Fruit fly (Drosophila melanogaster): ENCODE data around the gene Cph.

Gene Cph

DNA sequence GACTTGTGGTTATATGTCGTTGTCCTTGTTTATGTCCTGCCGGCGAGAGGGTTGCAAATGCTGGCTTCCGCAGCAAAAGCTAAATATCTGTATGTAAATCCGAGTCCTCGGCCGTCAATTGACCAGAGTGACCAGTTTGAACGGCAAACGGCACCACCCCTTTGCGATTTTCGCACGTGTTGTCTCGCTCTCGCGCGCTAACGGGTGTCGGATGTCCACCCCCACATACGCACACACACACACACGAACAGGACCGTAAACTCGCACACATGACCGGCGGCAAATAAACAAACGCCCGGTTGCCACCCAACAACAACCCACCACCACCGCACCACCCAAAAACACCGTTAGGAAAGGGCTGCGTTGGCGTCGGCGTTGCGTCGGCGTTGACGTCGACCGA is 58.1 kb downstream of the Cph start:
- TF ChIP-seq CG13204 (GFP tag; optimal IDR thresholded peaks at IDR 0.05) (no peak), Pif1B (GFP tag; optimal IDR thresholded peaks at IDR 0.05) (no peak), Snoo (tag; optimal IDR thresholded peaks at IDR 0.05) (no peak), EcR (GFP tag; optimal IDR thresholded peaks at IDR 0.05) (no peak), CG9948 (tag; optimal IDR thresholded peaks at IDR 0.05) (no peak), gl (tag; optimal IDR thresholded peaks at IDR 0.05) (no peak), CG8301 (tag; optimal IDR thresholded peaks at IDR 0.05) (no peak), Pif1A (GFP tag; optimal IDR thresholded peaks at IDR 0.05) (no peak)

DNA sequence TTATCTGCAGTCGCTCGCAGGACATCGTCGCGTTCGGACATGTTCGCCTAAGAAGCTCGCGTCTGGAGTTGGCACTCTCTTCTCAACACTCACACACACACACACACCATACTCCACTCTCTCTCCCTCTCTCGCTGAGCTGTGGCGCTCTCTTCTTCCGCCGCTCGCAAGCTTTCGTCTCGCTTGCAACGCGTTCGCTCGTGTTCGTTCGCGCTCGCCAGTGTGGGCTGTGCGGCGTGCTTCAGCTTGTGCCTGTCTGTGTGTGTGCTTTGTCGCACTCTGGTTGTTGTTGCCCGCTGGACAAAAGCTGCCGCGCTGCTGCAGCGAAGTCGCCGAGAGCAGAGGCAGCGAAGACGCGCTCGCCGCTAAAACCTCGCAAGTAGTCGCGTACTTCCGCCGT is 58.5 kb downstream of the Cph start:
- TF ChIP-seq CG14655 (GFP tag; optimal IDR thresholded peaks at IDR 0.05) (no peak), fd96Ca (GFP tag; IDR thresholded peaks at IDR 0.05) (0 out of 3 replicates have a peak, but pooled peaks have one; percentile 43), CG12605 (GFP tag; IDR thresholded peaks at IDR 0.05) (no peak), Ets98B (GFP tag; IDR thresholded peaks at IDR 0.05) (no peak), CG9948 (tag; optimal IDR thresholded peaks at IDR 0.05) (no peak), rn (GFP tag; IDR thresholded peaks at IDR 0.05) (no peak), EcR (GFP tag; optimal IDR thresholded peaks at IDR 0.05) (no peak), CG32121 (GFP tag; IDR thresholded peaks at IDR 0.05) (no peak), Snoo (tag; optimal IDR thresholded peaks at IDR 0.05) (no peak), CG4496 (GFP tag; IDR thresholded peaks at IDR 0.05) (0 out of 3 replicates have a peak, but pooled peaks have one; percentile 30), Pif1A (GFP tag; optimal IDR thresholded peaks at IDR 0.05) (no peak), CG15710 (tag; optimal IDR thresholded peaks at IDR 0.05) (no peak), gl (tag; optimal IDR thresholded peaks at IDR 0.05) (no peak), CG13204 (GFP tag; optimal IDR thresholded peaks at IDR 0.05) (peak; percentile 40), CG34367 (tag; optimal IDR thresholded peaks at IDR 0.05) (no peak), CG8301 (tag; optimal IDR thresholded peaks at IDR 0.05) (no peak), CG17806 (tag; optimal IDR thresholded peaks at IDR 0.05) (no peak), D1 (tag; optimal IDR thresholded peaks at IDR 0.05) (no peak)

DNA sequence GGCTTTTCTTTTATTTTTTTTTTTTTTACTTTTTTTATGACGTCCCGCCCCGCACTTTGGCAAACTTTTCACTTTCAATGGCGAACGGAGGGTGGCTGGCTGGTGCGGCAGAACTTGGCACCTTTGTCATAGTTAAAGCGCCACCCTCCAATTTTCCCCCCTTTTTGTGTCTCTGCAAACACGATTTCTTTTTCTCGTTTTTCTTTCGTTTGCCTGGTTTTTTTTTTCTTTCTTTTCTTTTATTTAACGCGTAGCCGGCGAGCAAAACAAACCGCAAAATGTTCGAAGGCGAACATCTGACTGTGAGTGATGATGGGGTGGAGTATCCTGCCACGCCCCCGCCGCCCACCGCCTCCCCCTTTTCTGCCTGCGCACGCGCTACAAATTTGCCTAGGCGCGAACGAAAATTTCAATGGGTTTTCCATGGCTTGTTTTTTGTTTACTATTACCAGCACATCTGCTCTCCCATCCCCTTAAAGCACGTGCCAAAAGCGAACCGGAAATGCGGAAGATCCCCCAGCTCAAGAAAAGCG is 63.9 kb downstream of the Cph start:
- TF ChIP-seq EcR (GFP tag; optimal IDR thresholded peaks at IDR 0.05) (no peak), CG4496 (GFP tag; IDR thresholded peaks at IDR 0.05) (peak; percentile 54; the same call in 1 of the 3 replicates), CG32121 (GFP tag; IDR thresholded peaks at IDR 0.05) (no peak), CG9948 (tag; optimal IDR thresholded peaks at IDR 0.05) (no peak), CG10348 (GFP tag; IDR thresholded peaks at IDR 0.05) (no peak), CG15710 (tag; optimal IDR thresholded peaks at IDR 0.05) (no peak), CG12605 (GFP tag; IDR thresholded peaks at IDR 0.05) (peak; percentile 60), Ets98B (GFP tag; IDR thresholded peaks at IDR 0.05) (no peak), CG8159 (tag; optimal IDR thresholded peaks at IDR 0.05) (no peak), fd96Ca (GFP tag; IDR thresholded peaks at IDR 0.05) (no peak), gl (tag; optimal IDR thresholded peaks at IDR 0.05) (no peak), Snoo (tag; optimal IDR thresholded peaks at IDR 0.05) (no peak), CG13204 (GFP tag; optimal IDR thresholded peaks at IDR 0.05) (no peak), Pif1B (GFP tag; optimal IDR thresholded peaks at IDR 0.05) (no peak), rn (GFP tag; IDR thresholded peaks at IDR 0.05) (no peak), CG34367 (tag; optimal IDR thresholded peaks at IDR 0.05) (no peak)

DNA sequence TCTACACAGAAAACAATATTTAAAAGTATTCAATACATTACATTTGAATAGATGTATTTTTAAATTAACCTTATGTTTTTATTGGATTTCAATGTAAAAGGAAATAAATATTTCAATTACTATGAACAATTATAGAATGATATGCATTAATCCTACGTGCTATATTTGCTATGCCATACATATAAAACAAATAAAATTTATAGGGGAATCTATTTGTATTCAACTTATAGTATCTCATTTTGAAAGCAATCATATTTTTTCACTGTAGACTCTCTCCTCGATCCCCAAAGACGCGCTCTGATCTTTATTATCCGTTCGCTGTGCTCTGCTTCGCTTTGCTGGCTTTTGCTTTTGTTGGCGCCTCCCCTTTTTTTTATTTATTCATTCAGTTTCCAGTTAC is 66.7 kb downstream of the Cph start:
- peak; percentile 80 for TF ChIP-seq CG34367 (tag; optimal IDR thresholded peaks at IDR 0.05)
- peak; percentile 69 for TF ChIP-seq Snoo (tag; optimal IDR thresholded peaks at IDR 0.05)
- TF ChIP-seq CG9948 (tag; optimal IDR thresholded peaks at IDR 0.05): peak; percentile 93
- no peak for TF ChIP-seq CG10348 (GFP tag; IDR thresholded peaks at IDR 0.05)
- TF ChIP-seq CG4496 (GFP tag; IDR thresholded peaks at IDR 0.05): peak; percentile 56; the same call in 2 of the 3 replicates
- peak; percentile 45 for TF ChIP-seq Pif1A (GFP tag; optimal IDR thresholded peaks at IDR 0.05)
- TF ChIP-seq CG32121 (GFP tag; IDR thresholded peaks at IDR 0.05): peak; percentile 50; the same call in 1 of the 2 replicates
- TF ChIP-seq rn (GFP tag; IDR thresholded peaks at IDR 0.05): peak; percentile 32; the same call in 1 of the 2 replicates
- TF ChIP-seq EcR (GFP tag; optimal IDR thresholded peaks at IDR 0.05): no peak
- peak; percentile 47 for TF ChIP-seq Pif1B (GFP tag; optimal IDR thresholded peaks at IDR 0.05)
- peak; percentile 90 for TF ChIP-seq CG8159 (tag; optimal IDR thresholded peaks at IDR 0.05)
- TF ChIP-seq CG14655 (GFP tag; optimal IDR thresholded peaks at IDR 0.05): peak; percentile 89
- peak; percentile 29 for TF ChIP-seq gl (tag; optimal IDR thresholded peaks at IDR 0.05)
- peak; percentile 89 for TF ChIP-seq CG8301 (tag; optimal IDR thresholded peaks at IDR 0.05)
- peak; percentile 37; the same call in 1 of the 2 replicates for TF ChIP-seq Ets98B (GFP tag; IDR thresholded peaks at IDR 0.05)
- TF ChIP-seq CG12605 (GFP tag; IDR thresholded peaks at IDR 0.05): peak; percentile 52
- TF ChIP-seq CG15710 (tag; optimal IDR thresholded peaks at IDR 0.05): peak; percentile 88
- TF ChIP-seq D1 (tag; optimal IDR thresholded peaks at IDR 0.05): peak; percentile 86
- TF ChIP-seq CG13204 (GFP tag; optimal IDR thresholded peaks at IDR 0.05): no peak
- no peak for TF ChIP-seq fd96Ca (GFP tag; IDR thresholded peaks at IDR 0.05)
- TF ChIP-seq CG17806 (tag; optimal IDR thresholded peaks at IDR 0.05): peak; percentile 84

DNA sequence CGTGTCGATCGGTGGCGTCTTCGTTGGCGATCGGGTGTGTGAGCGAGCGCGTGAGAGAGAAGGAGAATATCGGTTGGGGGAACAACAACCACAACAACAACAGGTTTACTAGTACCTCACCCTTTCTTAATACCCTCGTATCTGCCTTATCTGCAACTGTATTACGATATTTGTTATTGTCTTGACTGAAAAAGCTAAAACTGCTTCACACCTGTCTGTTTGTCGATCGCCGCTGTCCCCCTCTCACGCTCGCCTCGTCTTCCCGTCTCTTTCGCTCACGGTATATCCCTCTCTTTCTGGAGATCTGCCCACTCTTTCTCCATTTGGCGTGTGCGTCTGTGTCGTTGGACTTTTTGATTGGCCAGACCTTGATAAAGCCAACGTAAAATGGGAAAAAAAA is 67.2 kb downstream of the Cph start:
- TF ChIP-seq rn (GFP tag; IDR thresholded peaks at IDR 0.05): no peak
- TF ChIP-seq Snoo (tag; optimal IDR thresholded peaks at IDR 0.05): no peak
- TF ChIP-seq CG4496 (GFP tag; IDR thresholded peaks at IDR 0.05): 0 out of 3 replicates have a peak, but pooled peaks have one; percentile 6

DNA sequence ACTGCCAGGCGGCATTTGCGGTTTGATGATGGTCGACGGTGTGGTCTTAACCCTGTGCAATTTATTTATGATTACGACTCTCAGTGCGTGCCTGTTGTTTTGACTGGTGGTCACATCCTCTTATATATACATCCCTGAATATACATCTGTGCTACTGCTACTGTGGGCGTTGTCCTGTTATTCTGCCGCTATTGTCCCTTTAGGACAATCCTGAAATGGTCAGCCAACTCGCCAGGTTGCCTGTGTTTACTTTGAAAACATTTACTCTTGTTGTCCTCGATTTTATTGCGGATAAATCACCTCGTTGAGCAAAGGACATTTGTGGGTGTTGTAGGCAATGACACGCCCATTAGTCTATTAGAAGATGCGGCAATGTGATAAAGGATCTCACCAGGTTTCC is 83.6 kb downstream of the Cph start:
- TF ChIP-seq CG34367 (tag; optimal IDR thresholded peaks at IDR 0.05): no peak
- TF ChIP-seq Pif1A (GFP tag; optimal IDR thresholded peaks at IDR 0.05): no peak
- no peak for TF ChIP-seq gl (tag; optimal IDR thresholded peaks at IDR 0.05)
- TF ChIP-seq CG10348 (GFP tag; IDR thresholded peaks at IDR 0.05): no peak
- no peak for TF ChIP-seq CG17806 (tag; optimal IDR thresholded peaks at IDR 0.05)
- no peak for TF ChIP-seq Ets98B (GFP tag; IDR thresholded peaks at IDR 0.05)

Data from whole organism, pupa.